Fruit fly (Drosophila melanogaster) whole organism, embryonic: ENCODE results near the gene Prx4.

Source experiments
- Antp ChIP-seq: fragments of 200-800 bp; sonication (Bioruptor generic); optimal IDR thresholded peaks from 3 replicates; lab custom pipeline; 2016; ENCODE audit warnings: missing biosample characterization, missing genetic modification characterization
- Asciz ChIP-seq: fragments of 200-800 bp; sonication (Bioruptor generic); optimal IDR thresholded peaks from 2 replicates; lab custom pipeline; 2017; ENCODE audit warnings: missing biosample characterization, mild to moderate bottlenecking, missing genetic modification characterization, missing genetic modification reagents
- CG11695 ChIP-seq: fragments of 200-800 bp; sonication (Bioruptor generic); IDR thresholded peaks from 3 replicates; pipeline ENCODE4 v1.3.6; 2022; ENCODE audit warnings: missing biosample characterization, missing genetic modification characterization
- CG12299 ChIP-seq: fragments of 200-800 bp; sonication (Bioruptor generic); optimal IDR thresholded peaks from 2 replicates; lab custom pipeline; 2018; ENCODE audit warnings: missing biosample characterization, mild to moderate bottlenecking, missing genetic modification characterization
- CG12769 ChIP-seq: fragments of 200-800 bp; sonication (Bioruptor generic); optimal IDR thresholded peaks from 2 replicates; lab custom pipeline; 2019; ENCODE audit warnings: missing biosample characterization, mild to moderate bottlenecking, missing genetic modification characterization, moderate library complexity
- CG1603 ChIP-seq: fragments of 200-800 bp; sonication (Bioruptor generic); optimal IDR thresholded peaks from 2 replicates; lab custom pipeline; 2019; ENCODE audit warnings: missing biosample characterization, mild to moderate bottlenecking, missing genetic modification characterization, moderate library complexity
- CG17612 ChIP-seq: fragments of 200-800 bp; sonication (Bioruptor generic); IDR thresholded peaks from 2 replicates; pipeline ENCODE4 v1.3.6; 2022; ENCODE audit warnings: missing biosample characterization, missing genetic modification characterization
- CG17912 ChIP-seq: fragments of 200-800 bp; sonication (Bioruptor generic); optimal IDR thresholded peaks from 2 replicates; lab custom pipeline; 2018; ENCODE audit warnings: missing biosample characterization, mild to moderate bottlenecking, missing genetic modification characterization
- CG2120 ChIP-seq: fragments of 200-800 bp; sonication (Bioruptor generic); optimal IDR thresholded peaks from 3 replicates; lab custom pipeline; 2016; ENCODE audit warnings: missing biosample characterization, missing genetic modification characterization
- CG33557 ChIP-seq: fragments of 200-800 bp; sonication (Bioruptor generic); optimal IDR thresholded peaks from 2 replicates; lab custom pipeline; 2019; ENCODE audit warnings: missing biosample characterization, mild to moderate bottlenecking, missing genetic modification characterization, moderate library complexity
- CG6272 ChIP-seq: fragments of 200-800 bp; sonication (Bioruptor generic); IDR thresholded peaks from 2 replicates; pipeline ENCODE4 v1.3.6; 2022; ENCODE audit warnings: missing biosample characterization, missing genetic modification characterization
- CG7271 ChIP-seq: fragments of 200-800 bp; sonication (Bioruptor generic); optimal IDR thresholded peaks from 2 replicates; lab custom pipeline; 2018; ENCODE audit warnings: missing biosample characterization, mild to moderate bottlenecking, missing genetic modification characterization, moderate library complexity
- CG7745 ChIP-seq: fragments of 200-800 bp; sonication (Bioruptor generic); optimal IDR thresholded peaks from 2 replicates; lab custom pipeline; 2018; ENCODE audit warnings: missing biosample characterization, mild to moderate bottlenecking, missing genetic modification characterization, moderate library complexity
- CG8388 ChIP-seq: fragments of 200-800 bp; sonication (Bioruptor generic); optimal IDR thresholded peaks from 2 replicates; lab custom pipeline; 2019; ENCODE audit warnings: missing biosample characterization, mild to moderate bottlenecking, missing genetic modification characterization, moderate library complexity
- CG8765 ChIP-seq: fragments of 200-800 bp; sonication (Bioruptor generic); IDR thresholded peaks from 2 replicates; pipeline ENCODE4 v1.3.6; 2022; ENCODE audit warnings: missing biosample characterization, missing genetic modification characterization
- CkIIα-i1 ChIP-seq: fragments of 200-800 bp; sonication (Bioruptor generic); IDR thresholded peaks from 2 replicates; pipeline ENCODE4 v1.3.6; 2022; ENCODE audit warnings: missing biosample characterization, missing genetic modification characterization
- Drgx ChIP-seq: fragments of 200-800 bp; sonication (Bioruptor generic); IDR thresholded peaks from 2 replicates; pipeline ENCODE4 v1.3.6; 2022; ENCODE audit warnings: missing biosample characterization, missing genetic modification characterization
- Gug ChIP-seq: fragments of 200-800 bp; sonication (Bioruptor generic); IDR thresholded peaks from 4 replicates; pipeline ENCODE4 v1.3.6; 2022; ENCODE audit warnings: missing biosample characterization, missing genetic modification characterization
- HLH4C ChIP-seq: fragments of 200-800 bp; sonication (Bioruptor generic); IDR thresholded peaks from 3 replicates; pipeline ENCODE4 v1.3.6; 2022; ENCODE audit warnings: missing biosample characterization, missing genetic modification characterization; ENCODE audit not compliant: partially characterized antibody
- Hr51 ChIP-seq, 2 experiments: fragments of 200-800 bp; sonication (Bioruptor generic); optimal IDR thresholded peaks; 2 replicates in 1 of 2; 3 replicates in 1 of 2; lab custom pipeline; 2016 to 2018; ENCODE audit warnings: missing biosample characterization in 2 of 2, missing genetic modification characterization in 2 of 2, mild to moderate bottlenecking in 1 of 2, moderate library complexity in 1 of 2
- Mad ChIP-seq: fragments of 200-800 bp; sonication (Bioruptor generic); optimal IDR thresholded peaks from 2 replicates; lab custom pipeline; 2016; ENCODE audit warnings: missing biosample characterization, missing genetic modification characterization
- Nf-YC ChIP-seq: fragments of 200-800 bp; optimal IDR thresholded peaks from 3 replicates; lab custom pipeline; 2019; ENCODE audit warnings: missing biosample characterization, mild to moderate bottlenecking, missing genetic modification characterization, moderate library complexity
- Opbp ChIP-seq: fragments of 200-800 bp; sonication (Bioruptor generic); IDR thresholded peaks from 3 replicates; pipeline ENCODE4 v1.3.6; 2022; ENCODE audit warnings: missing biosample characterization, missing genetic modification characterization; ENCODE audit not compliant: partially characterized antibody
- Sox102F ChIP-seq: fragments of 200-800 bp; sonication (Bioruptor generic); optimal IDR thresholded peaks from 2 replicates; lab custom pipeline; 2018; ENCODE audit warnings: missing biosample characterization, mild to moderate bottlenecking, missing genetic modification characterization, moderate library complexity
- Sry-δ ChIP-seq: fragments of 200-800 bp; sonication (Bioruptor generic); optimal IDR thresholded peaks from 2 replicates; lab custom pipeline; 2016; ENCODE audit warnings: missing biosample characterization, missing genetic modification characterization
- Taf1 ChIP-seq: fragments of 200-800 bp; sonication (Bioruptor generic); IDR thresholded peaks from 2 replicates; pipeline ENCODE4 v1.3.6; 2022; ENCODE audit warnings: missing biosample characterization, missing genetic modification characterization
- ato ChIP-seq: fragments of 200-800 bp; sonication (Bioruptor generic); IDR thresholded peaks from 2 replicates; pipeline ENCODE4 v1.3.6; 2022; ENCODE audit warnings: missing biosample characterization, missing genetic modification characterization; ENCODE audit not compliant: partially characterized antibody
- btn ChIP-seq: fragments of 200-800 bp; sonication (Bioruptor generic); optimal IDR thresholded peaks from 2 replicates; lab custom pipeline; 2016; ENCODE audit warnings: missing biosample characterization, missing genetic modification characterization
- croc ChIP-seq: fragments of 200-800 bp; sonication (Bioruptor generic); conservative IDR thresholded peaks from 3 replicates; pipeline ENCODE4 v1.3.6; 2022; ENCODE audit warnings: missing biosample characterization, missing genetic modification characterization
- dpn ChIP-seq, 2 experiments: fragments of 200-800 bp; sonication (Bioruptor generic); optimal IDR thresholded peaks; 3 replicates each; lab custom pipeline; 2016; ENCODE audit warnings: missing biosample characterization in 2 of 2, missing genetic modification characterization in 2 of 2
- gem ChIP-seq: fragments of 200-800 bp; sonication (Bioruptor generic); optimal IDR thresholded peaks from 2 replicates; lab custom pipeline; 2019; ENCODE audit warnings: missing biosample characterization, mild to moderate bottlenecking, missing genetic modification characterization, moderate library complexity
- grau ChIP-seq: fragments of 200-800 bp; optimal IDR thresholded peaks from 3 replicates; lab custom pipeline; 2019; ENCODE audit warnings: missing biosample characterization, mild to moderate bottlenecking, missing genetic modification characterization, moderate library complexity
- ham ChIP-seq: fragments of 200-800 bp; sonication (Bioruptor generic); IDR thresholded peaks from 2 replicates; pipeline ENCODE4 v1.3.6; 2022; ENCODE audit warnings: missing biosample characterization, missing genetic modification characterization
- lab ChIP-seq: fragments of 200-800 bp; sonication (Bioruptor generic); optimal IDR thresholded peaks from 3 replicates; lab custom pipeline; 2017; ENCODE audit warnings: missing biosample characterization, missing genetic modification characterization, mild to moderate bottlenecking, moderate library complexity, missing genetic modification reagents
- lola ChIP-seq, 3 experiments: fragments of >200 bp in 2 of 3; fragments of 200-800 bp in 1 of 3; sonication (Bioruptor generic) in 1 of 3; optimal IDR thresholded peaks; 2 replicates each; lab custom pipeline; 2017 to 2019; ENCODE audit warnings: missing biosample characterization in 3 of 3, missing genetic modification characterization in 3 of 3, mild to moderate bottlenecking in 1 of 3, moderate library complexity in 1 of 3
- maf-S ChIP-seq: fragments of 200-800 bp; sonication (Bioruptor generic); optimal IDR thresholded peaks from 2 replicates; lab custom pipeline; 2016; ENCODE audit warnings: missing biosample characterization, missing genetic modification characterization
- pan ChIP-seq, 4 experiments: fragments of >200 bp in 3 of 4; fragments of 200-800 bp in 1 of 4; sonication (Bioruptor generic) in 1 of 4; optimal IDR thresholded peaks in 3 of 4; IDR thresholded peaks in 1 of 4; 2 replicates each; pipeline versions ENCODE4 v1.3.6 to Lab custom; 2017 to 2022; ENCODE audit warnings: missing biosample characterization in 2 of 4, missing genetic modification characterization in 2 of 4, mixed read lengths in 1 of 4
- pb ChIP-seq: fragments of 200-800 bp; sonication (Bioruptor generic); optimal IDR thresholded peaks from 3 replicates; lab custom pipeline; 2016; ENCODE audit warnings: missing biosample characterization, missing genetic modification characterization
- pnt ChIP-seq: fragments of 200-800 bp; sonication (Bioruptor generic); optimal IDR thresholded peaks from 3 replicates; lab custom pipeline; 2016; ENCODE audit warnings: missing biosample characterization, missing genetic modification characterization
- pros ChIP-seq: fragments of 200-800 bp; sonication (Bioruptor generic); optimal IDR thresholded peaks from 3 replicates; lab custom pipeline; 2019; ENCODE audit warnings: missing biosample characterization, mild to moderate bottlenecking, missing genetic modification characterization, moderate library complexity
- sc ChIP-seq, 3 experiments: fragments of >200 bp in 2 of 3; fragments of 200-800 bp in 1 of 3; sonication (Bioruptor generic) in 1 of 3; optimal IDR thresholded peaks; 2 replicates in 2 of 3; 3 replicates in 1 of 3; lab custom pipeline; 2017; ENCODE audit warnings: mild to moderate bottlenecking in 1 of 3, missing biosample characterization in 1 of 3, missing genetic modification characterization in 1 of 3, missing genetic modification reagents in 1 of 3
- slbo ChIP-seq: fragments of 200-800 bp; sonication (Bioruptor generic); IDR thresholded peaks from 2 replicates; pipeline ENCODE4 v1.3.6; 2022; ENCODE audit warnings: missing biosample characterization, missing genetic modification characterization
- slp2 ChIP-seq: fragments of 200-800 bp; sonication (Bioruptor generic); optimal IDR thresholded peaks from 2 replicates; lab custom pipeline; 2016; ENCODE audit warnings: missing biosample characterization, missing genetic modification characterization
- sna ChIP-seq: fragments of 200-800 bp; sonication (Bioruptor generic); IDR thresholded peaks from 2 replicates; pipeline ENCODE4 v1.3.6; 2022; ENCODE audit warnings: missing biosample characterization, missing genetic modification characterization; ENCODE audit not compliant: partially characterized antibody
- tll ChIP-seq, 2 experiments: fragments of 200-800 bp in 1 of 2; fragments of >200 bp in 1 of 2; sonication (Bioruptor generic) in 1 of 2; optimal IDR thresholded peaks; 2 replicates each; lab custom pipeline; 2017 to 2019; ENCODE audit warnings: missing biosample characterization in 2 of 2, missing genetic modification characterization in 2 of 2, mild to moderate bottlenecking in 1 of 2, moderate library complexity in 1 of 2
- ttk ChIP-seq: fragments of 200-800 bp; sonication (Bioruptor generic); IDR thresholded peaks from 2 replicates; pipeline ENCODE4 v2.1.2; 2022; ENCODE audit warnings: missing biosample characterization, missing genetic modification characterization
- yki ChIP-seq: fragments of >200 bp; optimal IDR thresholded peaks from 3 replicates; lab custom pipeline; 2018

Prx4 gene

DNA sequence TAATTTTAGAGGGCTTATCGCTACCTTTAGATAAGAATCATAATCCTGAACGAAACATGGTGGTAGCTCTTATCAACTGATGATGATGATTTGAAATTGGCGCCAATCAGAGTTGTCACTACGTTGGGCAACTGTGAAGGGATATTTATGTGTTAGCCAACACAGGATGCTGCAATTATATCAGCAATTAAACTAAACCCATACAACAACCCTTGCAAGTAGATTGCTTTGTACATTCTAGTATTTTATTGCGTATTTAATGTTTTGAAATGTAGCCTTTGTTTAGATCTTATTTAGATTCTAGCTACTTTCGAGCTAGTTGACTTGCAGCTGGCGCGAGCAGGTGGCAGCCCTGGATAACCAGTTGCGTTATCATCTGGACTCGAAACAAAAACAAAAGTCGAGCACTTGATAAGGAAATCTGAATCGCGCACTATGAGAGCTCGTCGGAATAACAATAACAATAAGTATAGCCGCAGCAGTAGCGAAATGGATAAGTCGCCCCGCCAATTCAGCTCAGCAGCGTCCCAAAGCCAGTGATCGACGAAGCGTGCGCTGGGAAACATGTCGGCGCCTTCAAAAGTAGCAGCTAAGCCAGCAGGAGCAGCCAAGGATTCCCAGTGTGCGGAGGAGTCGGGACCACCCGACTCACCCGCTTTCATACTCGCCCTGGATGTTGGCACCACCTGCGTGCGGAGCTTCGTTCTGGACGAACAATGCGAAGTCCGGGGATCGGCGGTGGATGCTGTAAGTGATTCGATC lies 10.1 kb downstream of the Prx4 start, which contains the start of gene CG1271 (continued):
- TF ChIP-seq Mad (GFP tag; lab: Kevin White, UChicago) = peak; percentile 61
- no peak for TF ChIP-seq CG7745 (tag; lab: Kevin White, UChicago)
- peak; percentile 42 for TF ChIP-seq slp2
- peak; percentile 72 for TF ChIP-seq slbo (GFP tag; lab: Robert Waterston, UW)
- TF ChIP-seq CG12769 (tag; lab: Kevin White, UChicago) = peak; percentile 59
- no peak for TF ChIP-seq CG17612
- TF ChIP-seq Sox102F = no peak
- TF ChIP-seq Asciz (GFP tag; lab: Kevin White, UChicago) = no peak
- no peak for TF ChIP-seq CG8765 (GFP tag; lab: Robert Waterston, UW)
- TF ChIP-seq ham (GFP tag; lab: Robert Waterston, UW) = no peak
- TF ChIP-seq Nf-YC (tag; lab: Kevin White, UChicago) = peak; percentile 78
- TF ChIP-seq lab = peak; percentile 83
- no peak for TF ChIP-seq sna
- TF ChIP-seq btn (GFP tag; lab: Kevin White, UChicago) = no peak
- TF ChIP-seq Antp = peak; percentile 65
- peak; percentile 59 for TF ChIP-seq maf-S
- peak; percentile 21; the same call in 1 of the 2 replicates for TF ChIP-seq Taf1 (GFP tag; lab: Robert Waterston, UW)
- no peak for TF ChIP-seq CG17912 (GFP tag; lab: Kevin White, UChicago)
- TF ChIP-seq CG12299 (tag; lab: Kevin White, UChicago) = peak; percentile 54
- TF ChIP-seq Drgx (GFP tag; lab: Robert Waterston, UW) = no peak
- TF ChIP-seq CG1603 (tag; lab: Kevin White, UChicago) = peak; percentile 73
- TF ChIP-seq pros (GFP tag; lab: Kevin White, UChicago) = no peak
- peak in 1 of 3 experiments; percentile 37 for TF ChIP-seq lola (GFP tag; optimal IDR thresholded peaks at IDR 0.05; lab: Kevin White, UChicago)
- TF ChIP-seq grau (tag; lab: Kevin White, UChicago) = peak; percentile 68
- TF ChIP-seq Hr51 (GFP tag; optimal IDR thresholded peaks at IDR 0.05; lab: Kevin White, UChicago) = peak in 1 of 2 experiments; percentile 60
- TF ChIP-seq CG2120 (GFP tag; lab: Kevin White, UChicago) = peak; percentile 83
- TF ChIP-seq Sry-δ (GFP tag; lab: Kevin White, UChicago) = peak; percentile 72
- peak; percentile 48 for TF ChIP-seq CG33557 (GFP tag; lab: Kevin White, UChicago)
- TF ChIP-seq HLH4C = no peak
- no peak for TF ChIP-seq ato (GFP tag; lab: Robert Waterston, UW)
- no peak; the same call in 2 of the 3 replicates for TF ChIP-seq Opbp (GFP tag; lab: Robert Waterston, UW)
- TF ChIP-seq dpn (GFP tag; optimal IDR thresholded peaks at IDR 0.05; lab: Kevin White, UChicago) = peak; percentile 53 to 73
- no peak; the same call in 1 of the 3 replicates for TF ChIP-seq CG11695 (GFP tag; lab: Robert Waterston, UW)
- TF ChIP-seq sc (optimal IDR thresholded peaks at IDR 0.05; lab: Kevin White, UChicago) = no peak
- TF ChIP-seq sc (GFP tag; optimal IDR thresholded peaks at IDR 0.05; lab: Kevin White, UChicago) = no peak
- no peak for TF ChIP-seq pb (GFP tag; lab: Kevin White, UChicago)
- no peak for TF ChIP-seq yki (lab: Kevin White, UChicago)
- TF ChIP-seq pan (optimal IDR thresholded peaks at IDR 0.05; lab: Kevin White, UChicago) = no peak
- TF ChIP-seq pan (GFP tag; optimal IDR thresholded peaks at IDR 0.05 in 1 of 2, IDR thresholded peaks at IDR 0.05 in 1 of 2) = peak in 1 of 2 experiments; percentile 18
- TF ChIP-seq CG6272 (GFP tag; lab: Robert Waterston, UW) = 0 out of 2 replicates have a peak, but pooled peaks have one; percentile 37
- peak; percentile 46; the same call in 1 of the 2 replicates for TF ChIP-seq ttk (GFP tag; lab: Robert Waterston, UW)
- no peak for TF ChIP-seq CG8388 (GFP tag; lab: Kevin White, UChicago)
- TF ChIP-seq croc = no peak
- TF ChIP-seq gem (tag; lab: Kevin White, UChicago) = peak; percentile 80
- no peak for TF ChIP-seq CkIIα-i1 (GFP tag; lab: Robert Waterston, UW)
- peak; percentile 32 for TF ChIP-seq pnt (GFP tag; lab: Kevin White, UChicago)
- TF ChIP-seq tll (GFP tag; optimal IDR thresholded peaks at IDR 0.05; lab: Kevin White, UChicago) = peak; percentile 29 to 81
- no peak for TF ChIP-seq CG7271 (tag; lab: Kevin White, UChicago)
- TF ChIP-seq Gug = peak; percentile 39; the same call in 1 of the 4 replicates
